Worm (Caenorhabditis elegans): ENCODE results near the gene srh-235.
"Not testable (repeated sequence)": the region's sequence is repeated elsewhere in the genome, so short reads cannot be mapped to it uniquely, and the experiment has no call there.

The srh-235 gene

ce11 chrV:17473699-17474098 lies 2.2 kb upstream of the srh-235 start, which contains the start of gene srh-123:
srh-123 (plus strand) TSS chrV:17473999.
- no peak for TF ChIP-seq nhr-6 (tag; optimal IDR thresholded peaks at IDR 0.05)
- TF ChIP-seq ztf-11 (tag; optimal IDR thresholded peaks at IDR 0.05), result no peak
- no peak for TF ChIP-seq ztf-4 (tag; optimal IDR thresholded peaks at IDR 0.05)
- no peak for TF ChIP-seq nhr-77 (tag; optimal IDR thresholded peaks at IDR 0.05)
- TF ChIP-seq unc-39 (tag; optimal IDR thresholded peaks at IDR 0.05), result no peak
- TF ChIP-seq unc-55 (GFP tag; optimal IDR thresholded peaks at IDR 0.05), result no peak
- no peak for TF ChIP-seq nhr-21 (tag; optimal IDR thresholded peaks at IDR 0.05)
- TF ChIP-seq sma-9 (GFP tag; optimal IDR thresholded peaks at IDR 0.05), result no peak
- no peak for TF ChIP-seq sma-9 (tag; optimal IDR thresholded peaks at IDR 0.05)
- TF ChIP-seq zag-1 (tag; optimal IDR thresholded peaks at IDR 0.05), result no peak
- no peak for TF ChIP-seq F13H6.1 (tag; optimal IDR thresholded peaks at IDR 0.05)
- TF ChIP-seq peb-1 (tag; optimal IDR thresholded peaks at IDR 0.05), result no peak
- TF ChIP-seq lin-11 (tag; optimal IDR thresholded peaks at IDR 0.05), result no peak
- no peak for TF ChIP-seq skn-1 (tag; optimal IDR thresholded peaks at IDR 0.05)
- no peak for TF ChIP-seq nhr-12 (tag; optimal IDR thresholded peaks at IDR 0.05)

DNA sequence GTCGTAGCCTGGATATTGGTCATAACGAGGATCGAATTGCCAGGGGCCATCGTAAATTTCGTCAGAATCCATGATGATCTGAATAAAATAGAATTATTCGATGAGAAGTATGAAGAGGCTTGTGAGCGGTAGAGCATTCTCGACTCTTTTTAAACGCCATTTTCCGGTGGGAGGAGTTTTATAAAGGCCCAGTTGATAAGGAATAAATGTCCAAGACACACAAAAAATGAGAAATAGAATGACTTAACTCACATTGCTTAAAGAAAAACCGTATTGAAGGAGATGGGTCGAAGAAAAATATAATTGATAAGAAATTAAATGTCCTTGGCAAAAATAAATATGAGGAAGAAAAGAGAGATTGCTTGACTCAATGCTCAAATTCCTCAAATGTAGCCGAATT lies 2.3 kb downstream of the srh-235 start, which contains the start of gene F20E11.17:
TSS of gene F20E11.17 (minus strand) at position 101 of the 400 bp plus-strand sequence.
- TF ChIP-seq nhr-21 (tag; optimal IDR thresholded peaks at IDR 0.05), result no peak
- no peak for TF ChIP-seq sma-3 (GFP tag; optimal IDR thresholded peaks at IDR 0.05)
- TF ChIP-seq nhr-12 (tag; optimal IDR thresholded peaks at IDR 0.05), result no peak
- TF ChIP-seq nhr-23 (tag; optimal IDR thresholded peaks at IDR 0.05), result no peak
- TF ChIP-seq ztf-1 (GFP tag; conservative IDR thresholded peaks at IDR 0.05), result no peak
- TF ChIP-seq egl-27 (tag; optimal IDR thresholded peaks at IDR 0.05), result no peak
- TF ChIP-seq mdl-1 (tag; optimal IDR thresholded peaks at IDR 0.05), result no peak
- no peak for TF ChIP-seq C34F6.9 (tag; optimal IDR thresholded peaks at IDR 0.05)
- TF ChIP-seq lsy-2 (tag; optimal IDR thresholded peaks at IDR 0.05), result no peak
- no peak for TF ChIP-seq nhr-77 (tag; optimal IDR thresholded peaks at IDR 0.05)
- no peak for TF ChIP-seq ztf-11 (tag; optimal IDR thresholded peaks at IDR 0.05)

- no peak for TF ChIP-seq lsy-2 (tag; optimal IDR thresholded peaks at IDR 0.05)
- no peak for TF ChIP-seq R02D3.7 (tag; optimal IDR thresholded peaks at IDR 0.05)
- no peak for TF ChIP-seq fos-1 (tag; optimal IDR thresholded peaks at IDR 0.05)
- no peak for TF ChIP-seq unc-39 (tag; optimal IDR thresholded peaks at IDR 0.05)
- TF ChIP-seq snpc-4 (tag; optimal IDR thresholded peaks at IDR 0.05), result no peak
- TF ChIP-seq mbf-1 (tag; optimal IDR thresholded peaks at IDR 0.05), result no peak
- no peak for TF ChIP-seq ztf-11 (tag; optimal IDR thresholded peaks at IDR 0.05)
- TF ChIP-seq sma-9 (GFP tag; optimal IDR thresholded peaks at IDR 0.05), result no peak
- TF ChIP-seq sma-9 (tag; optimal IDR thresholded peaks at IDR 0.05), result no peak
- no peak for TF ChIP-seq skn-1 (tag; optimal IDR thresholded peaks at IDR 0.05)
- no peak for TF ChIP-seq nhr-23 (tag; optimal IDR thresholded peaks at IDR 0.05)
- no peak for TF ChIP-seq ztf-1 (GFP tag; conservative IDR thresholded peaks at IDR 0.05)
- no peak for TF ChIP-seq lin-39 (tag; optimal IDR thresholded peaks at IDR 0.05)
Observed at ce11 chrV:17467881-17468280, 3.6 kb downstream of the srh-235 start.

DNA sequence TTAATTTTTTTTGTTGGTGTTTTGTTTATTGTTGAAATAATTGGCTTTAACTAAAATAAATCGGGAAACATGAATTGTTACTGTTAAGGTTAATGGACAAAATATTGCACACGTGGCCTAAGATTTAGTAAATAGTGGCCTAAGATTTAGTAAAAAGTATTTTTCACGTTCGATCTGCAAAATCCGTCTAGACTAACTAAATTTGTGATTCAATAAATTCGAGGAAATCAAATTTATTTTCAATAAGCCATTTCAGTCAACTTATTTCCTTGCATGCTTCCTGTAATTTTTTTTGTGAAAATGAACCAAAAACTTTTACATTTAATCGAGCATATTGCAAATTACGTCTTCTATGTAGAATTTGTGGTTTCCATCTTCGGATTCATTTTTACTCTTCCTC lies 4.7 kb downstream of the srh-235 start, which contains the start of gene srw-72:
TSS of gene srw-72 (plus strand) at position 301 of the 400 bp plus-strand sequence.
- TF ChIP-seq lin-13 (GFP tag; optimal IDR thresholded peaks at IDR 0.05), result no peak
- no peak for TF ChIP-seq F13H6.1 (tag; optimal IDR thresholded peaks at IDR 0.05)
- TF ChIP-seq nhr-11 (tag; optimal IDR thresholded peaks at IDR 0.05), result no peak
- TF ChIP-seq mab-5 (tag; optimal IDR thresholded peaks at IDR 0.05), result no peak
- no peak for TF ChIP-seq fos-1 (tag; optimal IDR thresholded peaks at IDR 0.05)
- no peak for TF ChIP-seq nhr-10 (tag; optimal IDR thresholded peaks at IDR 0.05)
- no peak for TF ChIP-seq unc-39 (tag; optimal IDR thresholded peaks at IDR 0.05)
- TF ChIP-seq egl-27 (tag; optimal IDR thresholded peaks at IDR 0.05), result no peak
- no peak for TF ChIP-seq ceh-82 (tag; optimal IDR thresholded peaks at IDR 0.05)
- TF ChIP-seq ZK546.5 (tag; optimal IDR thresholded peaks at IDR 0.05), result no peak
- no peak for TF ChIP-seq aly-2 (tag; optimal IDR thresholded peaks at IDR 0.05)
- no peak for TF ChIP-seq sma-9 (GFP tag; optimal IDR thresholded peaks at IDR 0.05)
- no peak for TF ChIP-seq sma-9 (tag; optimal IDR thresholded peaks at IDR 0.05)
- no peak for TF ChIP-seq dmd-4 (tag; optimal IDR thresholded peaks at IDR 0.05)
- no peak for TF ChIP-seq nhr-77 (tag; optimal IDR thresholded peaks at IDR 0.05)
- no peak for TF ChIP-seq sma-3 (GFP tag; optimal IDR thresholded peaks at IDR 0.05)

ce11 chrV:17464278-17464677 lies 7.2 kb downstream of the srh-235 start, which contains the start of gene F20E11.7:
F20E11.7 (plus strand) TSS chrV:17464578.
- not testable (repeated sequence) for TF ChIP-seq nhr-237 (tag; optimal IDR thresholded peaks at IDR 0.05); sem-4 (tag; optimal IDR thresholded peaks at IDR 0.05); ama-1 (optimal IDR thresholded peaks at IDR 0.05)

All from whole organism, L2 larva.